Worm (Caenorhabditis elegans): ENCODE data around the gene swt-7.

- TF ChIP-seq R02D3.7 (tag; optimal IDR thresholded peaks at IDR 0.05) (no peak), nhr-23 (tag; optimal IDR thresholded peaks at IDR 0.05) (no peak), elt-2 (tag; optimal IDR thresholded peaks at IDR 0.05) (peak; percentile 66), ceh-82 (tag; optimal IDR thresholded peaks at IDR 0.05) (no peak), nhr-28 (tag; optimal IDR thresholded peaks at IDR 0.05) (no peak)
Observed at ce11 chrV:5031764-5032163, 1.1 kb upstream of the swt-7 start.
